Fruit fly (Drosophila melanogaster): Measurements from ENCODE around the gene CG8003.

CG8003 gene

DNA sequence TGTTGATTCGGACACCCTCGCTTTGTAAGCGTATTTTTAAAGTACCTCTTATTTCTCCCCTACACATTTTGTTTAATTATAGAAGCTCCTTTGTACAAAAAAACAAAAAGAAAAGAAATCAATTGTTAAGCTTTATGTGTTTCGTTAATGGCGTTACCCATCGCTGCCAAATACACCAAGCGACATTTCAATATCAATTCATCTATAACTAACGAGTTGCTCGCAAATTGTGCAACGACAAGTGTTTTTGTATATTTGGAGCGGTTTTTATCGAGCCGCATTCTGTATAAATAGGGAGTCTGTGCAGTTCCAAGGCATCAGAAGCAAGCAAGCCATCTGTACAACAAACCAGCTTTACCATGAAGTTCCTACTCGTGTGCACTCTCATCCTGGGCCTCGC, 21.8 kb upstream of the CG8003 start, which contains the start of gene CG18628:
TSS of gene CG18628 (plus strand) at position 301 of the 400 bp plus-strand sequence.
- no peak for TF ChIP-seq gcm2 (GFP tag; optimal IDR thresholded peaks at IDR 0.05)
- TF ChIP-seq chm (GFP tag; IDR thresholded peaks at IDR 0.05): no peak
- no peak for TF ChIP-seq Antp (GFP tag; optimal IDR thresholded peaks at IDR 0.05)
- no peak for TF ChIP-seq Ada2b (GFP tag; IDR thresholded peaks at IDR 0.05)
- no peak for TF ChIP-seq zfh2 (GFP tag; optimal IDR thresholded peaks at IDR 0.05)
- no peak for TF ChIP-seq MTF-1 (GFP tag; optimal IDR thresholded peaks at IDR 0.05; ENCODE audit: borderline replicate concordance)
- no peak for TF ChIP-seq Kr (GFP tag; optimal IDR thresholded peaks at IDR 0.05)
- TF ChIP-seq NC2α (GFP tag; optimal IDR thresholded peaks at IDR 0.05): no peak
- no peak for TF ChIP-seq CG3847 (GFP tag; IDR thresholded peaks at IDR 0.05)
- TF ChIP-seq oc (tag; optimal IDR thresholded peaks at IDR 0.05): no peak
- TF ChIP-seq btn (GFP tag; optimal IDR thresholded peaks at IDR 0.05): no peak
- no peak for TF ChIP-seq hkb (optimal IDR thresholded peaks at IDR 0.05)
- no peak for TF ChIP-seq hkb (GFP tag; IDR thresholded peaks at IDR 0.05)
- no peak for TF ChIP-seq B-H1 (GFP tag; IDR thresholded peaks at IDR 0.05)
- TF ChIP-seq HLH3B (GFP tag; IDR thresholded peaks at IDR 0.05): no peak
- TF ChIP-seq CG17612 (GFP tag; IDR thresholded peaks at IDR 0.05): no peak
- TF ChIP-seq corto (GFP tag; optimal IDR thresholded peaks at IDR 0.05): no peak
- TF ChIP-seq pum (GFP tag; optimal IDR thresholded peaks at IDR 0.05): no peak

DNA sequence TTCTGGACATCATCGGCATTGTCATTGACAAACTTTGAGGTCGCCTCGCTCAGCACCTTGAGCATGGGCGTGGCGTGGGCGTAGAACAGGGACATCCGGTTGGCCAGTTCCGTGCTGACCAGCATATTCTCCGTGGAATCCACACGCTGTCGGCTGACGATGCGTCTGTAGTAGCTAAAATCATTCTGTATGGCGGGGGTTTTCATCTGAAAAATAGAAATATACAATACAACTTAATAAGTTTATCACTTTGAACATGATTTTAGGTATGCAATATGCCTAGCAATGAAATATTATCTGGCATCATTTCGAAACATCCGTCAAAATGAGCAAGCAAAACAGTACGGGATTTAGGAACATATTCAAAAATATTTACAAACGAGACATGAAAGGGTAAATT, 19.7 kb upstream of the CG8003 start, which contains the start of gene CG14154:
TSS of gene CG14154 (plus strand) at position 301 of the 400 bp plus-strand sequence.
- TF ChIP-seq CG17359 (tag; optimal IDR thresholded peaks at IDR 0.05): no peak
- TF ChIP-seq sens (GFP tag): peak; percentile 22
- TF ChIP-seq CG4707 (GFP tag; optimal IDR thresholded peaks at IDR 0.05): no peak
- TF ChIP-seq CG7839 (tag; optimal IDR thresholded peaks at IDR 0.05): no peak
- no peak for TF ChIP-seq Elba2 (GFP tag; optimal IDR thresholded peaks at IDR 0.05)
- TF ChIP-seq Spps (tag; optimal IDR thresholded peaks at IDR 0.05): no peak
- TF ChIP-seq CG15514 (GFP tag; optimal IDR thresholded peaks at IDR 0.05): no peak
- no peak for TF ChIP-seq sr (GFP tag; IDR thresholded peaks at IDR 0.05)

DNA sequence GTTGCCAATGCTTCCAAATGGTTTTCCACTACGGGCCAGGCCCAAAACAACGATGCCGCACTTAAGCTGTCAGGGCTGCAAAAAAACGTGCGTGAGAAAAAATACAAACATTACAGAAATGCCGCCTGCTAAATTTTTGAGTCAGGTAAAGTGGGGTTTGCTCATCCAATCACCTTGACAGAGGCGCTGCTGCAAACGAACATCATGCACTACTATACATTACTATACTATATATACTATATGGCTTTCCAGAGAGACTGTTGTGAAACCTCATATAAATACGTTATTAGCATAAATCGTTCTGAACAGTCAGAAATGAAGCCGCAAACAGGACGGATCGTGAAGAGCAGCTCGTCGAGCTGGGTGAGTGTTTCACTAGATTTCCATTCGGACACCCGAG, 18.0 kb upstream of the CG8003 start, which contains the start of gene CG14153:
TSS of gene CG14153 (plus strand) at position 301 of the 400 bp plus-strand sequence.
- TF ChIP-seq NfI (GFP tag; optimal IDR thresholded peaks at IDR 0.05): no peak

DNA sequence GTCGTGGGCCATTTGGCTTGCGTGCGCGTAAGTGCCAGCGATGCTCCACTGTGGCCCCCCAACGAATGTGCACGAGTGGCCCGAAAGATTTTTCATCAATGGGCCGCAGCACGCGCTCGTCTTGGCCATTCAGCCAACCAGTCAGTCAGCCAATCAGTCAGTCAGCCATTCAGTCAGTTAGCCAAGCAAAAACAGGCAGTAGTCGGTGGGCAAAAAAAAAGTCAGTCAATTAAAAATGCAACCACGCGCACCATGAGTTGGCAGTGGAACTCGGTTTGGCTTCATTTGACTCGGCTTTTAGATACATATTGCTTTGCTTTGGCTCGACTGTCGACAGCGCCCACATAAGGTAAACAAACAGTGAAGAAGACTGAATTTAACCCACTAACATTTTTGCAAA, 15.3 kb upstream of the CG8003 start:
- TF ChIP-seq Ets97D (GFP tag; optimal IDR thresholded peaks at IDR 0.05): no peak
- no peak; the same call in 2 of the 3 replicates for TF ChIP-seq ase (GFP tag; IDR thresholded peaks at IDR 0.05)
- TF ChIP-seq CG14441 (GFP tag; IDR thresholded peaks at IDR 0.05): peak; percentile 2; the same call in 1 of the 2 replicates
- TF ChIP-seq ci (GFP tag; IDR thresholded peaks at IDR 0.05): peak; percentile 46; the same call in 1 of the 3 replicates
- TF ChIP-seq row (GFP tag; IDR thresholded peaks at IDR 0.05): peak; percentile 29; the same call in 1 of the 3 replicates
- peak; percentile 42; the same call in 1 of the 2 replicates for TF ChIP-seq vvl (GFP tag; IDR thresholded peaks at IDR 0.05)
- 0 out of 2 replicates have a peak, but pooled peaks have one; percentile 21 for TF ChIP-seq Oaz (GFP tag; IDR thresholded peaks at IDR 0.05)
- peak; percentile 7 for TF ChIP-seq Med (GFP tag)
- TF ChIP-seq z (GFP tag; IDR thresholded peaks at IDR 0.05): 0 out of 3 replicates have a peak, but pooled peaks have one; percentile 9
- TF ChIP-seq CG8281 (tag; optimal IDR thresholded peaks at IDR 0.05): peak; percentile 97
- no peak for TF ChIP-seq sima (GFP tag; optimal IDR thresholded peaks at IDR 0.05)
- peak; percentile 62; the same call in 1 of the 3 replicates for TF ChIP-seq sr (GFP tag; IDR thresholded peaks at IDR 0.05)
- TF ChIP-seq Awh (GFP tag; IDR thresholded peaks at IDR 0.05): 0 out of 2 replicates have a peak, but pooled peaks have one; percentile 20
- peak; percentile 7; the same call in 1 of the 2 replicates for TF ChIP-seq CG5953 (GFP tag; IDR thresholded peaks at IDR 0.05)
- no peak for TF ChIP-seq cwo (GFP tag; optimal IDR thresholded peaks at IDR 0.05)
- TF ChIP-seq CG32532 (GFP tag; IDR thresholded peaks at IDR 0.05): peak; percentile 37; the same call in 1 of the 2 replicates
- TF ChIP-seq CG16779 (GFP tag; IDR thresholded peaks at IDR 0.05): 0 out of 2 replicates have a peak, but pooled peaks have one; percentile 25
- TF ChIP-seq CG9932 (GFP tag; IDR thresholded peaks at IDR 0.05): no peak
- TF ChIP-seq chinmo (GFP tag; IDR thresholded peaks at IDR 0.05; ENCODE audit: partially characterized antibody): peak; percentile 43; the same call in 1 of the 4 replicates
- peak; percentile 12 for TF ChIP-seq CG12769 (tag; optimal IDR thresholded peaks at IDR 0.05)
- TF ChIP-seq sim (GFP tag; IDR thresholded peaks at IDR 0.05): no peak
- TF ChIP-seq Rx (GFP tag; IDR thresholded peaks at IDR 0.05): no peak

All from whole organism, embryonic.